Fruit fly (Drosophila melanogaster) whole organism, wandering third instar larva: Measurements from ENCODE around the gene lectin-28C.

Source experiments
- Abd-B ChIP-seq: fragments of >200 bp; optimal IDR thresholded peaks from 2 replicates; lab custom pipeline; 2017; ENCODE audit warnings: missing biosample characterization, missing genetic modification characterization
- CG32264 ChIP-seq: fragments of 200-800 bp; sonication (Bioruptor generic); optimal IDR thresholded peaks from 2 replicates; lab custom pipeline; 2016; ENCODE audit warnings: missing biosample characterization, missing genetic modification characterization
- CG9705 ChIP-seq: fragments of 200-800 bp; sonication (Bioruptor generic); optimal IDR thresholded peaks from 2 replicates; lab custom pipeline; 2018; ENCODE audit warnings: missing biosample characterization, mild to moderate bottlenecking, missing genetic modification characterization
- CrebA ChIP-seq: fragments of 200-800 bp; sonication (Bioruptor generic); optimal IDR thresholded peaks from 2 replicates; lab custom pipeline; 2016; ENCODE audit warnings: missing biosample characterization, mild to moderate bottlenecking, missing genetic modification characterization, borderline replicate concordance
- Dfd ChIP-seq: fragments of >200 bp; optimal IDR thresholded peaks from 2 replicates; lab custom pipeline; 2017; ENCODE audit warnings: missing biosample characterization, missing genetic modification characterization
- Dif ChIP-seq: fragments of 200-275, 200-300 bp; sonication (Bioruptor generic); optimal IDR thresholded peaks from 2 replicates; lab custom pipeline; 2018; ENCODE audit warnings: missing biosample characterization, missing genetic modification characterization; ENCODE audit not compliant: partially characterized antibody
- GATAd ChIP-seq: sonication (Bioruptor generic); optimal IDR thresholded peaks from 2 replicates; lab custom pipeline; 2016; ENCODE audit warnings: missing biosample characterization, missing genetic modification characterization
- HLH106 ChIP-seq: fragments of 200-800 bp; optimal IDR thresholded peaks from 3 replicates; lab custom pipeline; 2019; ENCODE audit warnings: missing biosample characterization, mild to moderate bottlenecking, missing genetic modification characterization, moderate library complexity
- Hnf4 ChIP-seq: fragments of 200-800 bp; sonication (Bioruptor generic); optimal IDR thresholded peaks from 2 replicates; lab custom pipeline; 2016; ENCODE audit warnings: missing biosample characterization, mild to moderate bottlenecking, missing genetic modification characterization
- Hr78 ChIP-seq: fragments of >200 bp; optimal IDR thresholded peaks from 2 replicates; lab custom pipeline; 2017; ENCODE audit warnings: missing biosample characterization, missing genetic modification characterization
- Hr83 ChIP-seq: fragments of 200-300 bp; sonication (Bioruptor generic); optimal IDR thresholded peaks from 2 replicates; lab custom pipeline; 2016; ENCODE audit warnings: missing biosample characterization, mild to moderate bottlenecking, missing genetic modification characterization, moderate library complexity; ENCODE audit not compliant: poor library complexity, severe bottlenecking
- Jra ChIP-seq: sonication (Bioruptor generic); optimal IDR thresholded peaks from 2 replicates; lab custom pipeline; 2016; ENCODE audit warnings: missing biosample characterization, missing genetic modification characterization
- Mio ChIP-seq: sonication (Bioruptor generic); optimal IDR thresholded peaks from 2 replicates; lab custom pipeline; 2016; ENCODE audit warnings: missing biosample characterization, missing genetic modification characterization
- Myc ChIP-seq: fragments of >200 bp; optimal IDR thresholded peaks from 2 replicates; lab custom pipeline; 2017
- N ChIP-seq: fragments of >200 bp; optimal IDR thresholded peaks from 2 replicates; lab custom pipeline; 2018; ENCODE audit warnings: missing biosample characterization, missing external identifiers, missing genetic modification characterization
- OdsH ChIP-seq: fragments of 200-800 bp; sonication (Bioruptor generic); optimal IDR thresholded peaks from 2 replicates; lab custom pipeline; 2016; ENCODE audit warnings: missing biosample characterization, mild to moderate bottlenecking, missing genetic modification characterization
- Rel ChIP-seq, 2 experiments: fragments of 200-800 bp; sonication (Bioruptor generic) in 1 of 2; optimal IDR thresholded peaks; 2 replicates in 1 of 2; 3 replicates in 1 of 2; lab custom pipeline; 2016 to 2019; ENCODE audit warnings: mild to moderate bottlenecking in 2 of 2, missing biosample characterization in 2 of 2, missing genetic modification characterization in 2 of 2, moderate library complexity in 1 of 2
- Sp1 ChIP-seq: fragments of 200-800 bp; sonication (Bioruptor generic); optimal IDR thresholded peaks from 3 replicates; lab custom pipeline; 2019; ENCODE audit warnings: missing biosample characterization, mild to moderate bottlenecking, missing genetic modification characterization, moderate library complexity
- Vsx2 ChIP-seq: fragments of 200-300, 225-300 bp; sonication (Bioruptor generic); optimal IDR thresholded peaks from 2 replicates; lab custom pipeline; 2018; ENCODE audit warnings: missing biosample characterization, missing genetic modification characterization; ENCODE audit not compliant: partially characterized antibody
- br ChIP-seq: fragments of 200-800 bp; sonication (Bioruptor generic); optimal IDR thresholded peaks from 2 replicates; lab custom pipeline; 2016; ENCODE audit warnings: missing biosample characterization, missing genetic modification characterization
- brk ChIP-seq: fragments of 200-800 bp; sonication (Bioruptor generic); optimal IDR thresholded peaks from 2 replicates; lab custom pipeline; 2016; ENCODE audit warnings: missing biosample characterization, mild to moderate bottlenecking, missing genetic modification characterization
- dl ChIP-seq, 2 experiments: fragments of 175-275, 200-275 bp in 1 of 2; fragments of 200-275 bp in 1 of 2; sonication (Bioruptor generic); optimal IDR thresholded peaks; lab custom pipeline; 2018; ENCODE audit warnings: mild to moderate bottlenecking in 2 of 2, missing biosample characterization in 2 of 2, missing genetic modification characterization in 2 of 2, moderate library complexity in 2 of 2; ENCODE audit not compliant: partially characterized antibody in 2 of 2, insufficient read depth in 1 of 2
- dmrt93B ChIP-seq: fragments of 200-800 bp; sonication (Bioruptor generic); optimal IDR thresholded peaks from 2 replicates; lab custom pipeline; 2018; ENCODE audit warnings: missing biosample characterization, mild to moderate bottlenecking, missing genetic modification characterization
- dsf ChIP-seq: sonication (Bioruptor generic); optimal IDR thresholded peaks from 2 replicates; lab custom pipeline; 2016; ENCODE audit warnings: missing biosample characterization, missing genetic modification characterization, borderline replicate concordance
- ey ChIP-seq: fragments of 200-800 bp; sonication (Bioruptor generic); optimal IDR thresholded peaks from 2 replicates; lab custom pipeline; 2016; ENCODE audit warnings: missing biosample characterization, missing genetic modification characterization
- foxo ChIP-seq, 2 experiments: fragments of 200-800 bp; sonication (Bioruptor generic); optimal IDR thresholded peaks; 2 replicates in 1 of 2; 3 replicates in 1 of 2; lab custom pipeline; 2016 to 2017; ENCODE audit warnings: missing biosample characterization in 2 of 2, missing genetic modification characterization in 2 of 2
- fru ChIP-seq: fragments of 200-800 bp; sonication (Bioruptor generic); optimal IDR thresholded peaks from 3 replicates; lab custom pipeline; 2016; ENCODE audit warnings: missing biosample characterization, mild to moderate bottlenecking, missing genetic modification characterization
- h ChIP-seq: fragments of 200-800 bp; sonication (Bioruptor generic); optimal IDR thresholded peaks from 3 replicates; lab custom pipeline; 2016; ENCODE audit warnings: missing biosample characterization, mild to moderate bottlenecking, missing genetic modification characterization
- jim ChIP-seq: fragments of 175-275, 200-325 bp; sonication (Bioruptor generic); optimal IDR thresholded peaks from 2 replicates; lab custom pipeline; 2016; ENCODE audit warnings: missing biosample characterization, mild to moderate bottlenecking, missing genetic modification characterization
- lola ChIP-seq: fragments of >200 bp; optimal IDR thresholded peaks from 2 replicates; lab custom pipeline; 2017; ENCODE audit warnings: missing biosample characterization, missing genetic modification characterization
- pan ChIP-seq: fragments of >200 bp; optimal IDR thresholded peaks from 2 replicates; lab custom pipeline; 2017
- psq ChIP-seq: fragments of 200-800 bp; sonication (Bioruptor generic); optimal IDR thresholded peaks from 3 replicates; lab custom pipeline; 2017; ENCODE audit warnings: missing biosample characterization, mild to moderate bottlenecking, missing genetic modification characterization, moderate library complexity
- rgr ChIP-seq: fragments of 200-800 bp; sonication (Bioruptor generic); optimal IDR thresholded peaks from 3 replicates; lab custom pipeline; 2016; ENCODE audit warnings: missing biosample characterization, mild to moderate bottlenecking, missing genetic modification characterization
- sage ChIP-seq: fragments of 200-800 bp; sonication (Bioruptor generic); optimal IDR thresholded peaks from 2 replicates; lab custom pipeline; 2016; ENCODE audit warnings: missing biosample characterization, mild to moderate bottlenecking, missing genetic modification characterization
- sv ChIP-seq: fragments of 200-800 bp; sonication (Bioruptor generic); optimal IDR thresholded peaks from 3 replicates; lab custom pipeline; 2016; ENCODE audit warnings: missing biosample characterization, missing genetic modification characterization
- tai ChIP-seq: sonication (Bioruptor generic); optimal IDR thresholded peaks from 2 replicates; lab custom pipeline; 2016; ENCODE audit warnings: missing biosample characterization, missing genetic modification characterization
- usp ChIP-seq: fragments of >200 bp; optimal IDR thresholded peaks from 2 replicates; lab custom pipeline; 2017; ENCODE audit warnings: missing biosample characterization, missing genetic modification characterization
- woc ChIP-seq: sonication (Bioruptor generic); optimal IDR thresholded peaks from 2 replicates; lab custom pipeline; 2016; ENCODE audit warnings: missing biosample characterization, mild to moderate bottlenecking, missing genetic modification characterization

The lectin-28C gene

dm6 chr2L:7811249-7812002, 45.5 kb upstream of the lectin-28C start, which contains the start of gene LanB1:
LanB1 (plus strand) TSS chr2L:7811438.
- TF ChIP-seq woc (GFP tag; lab: Kevin White, UChicago): no peak
- no peak for TF ChIP-seq tai (GFP tag; lab: Kevin White, UChicago)
- TF ChIP-seq dmrt93B: no peak
- TF ChIP-seq br (GFP tag; lab: Kevin White, UChicago): no peak
- no peak for TF ChIP-seq Vsx2
- TF ChIP-seq N (GFP tag; lab: Kevin White, UChicago): no peak
- TF ChIP-seq h (GFP tag; lab: Kevin White, UChicago): no peak
- TF ChIP-seq GATAd (GFP tag; lab: Kevin White, UChicago): no peak
- peak; percentile 5 for TF ChIP-seq Sp1
- TF ChIP-seq dl (GFP tag; optimal IDR thresholded peaks at IDR 0.05; lab: Kevin White, UChicago; ENCODE audit: insufficient read depth in 1 of 2, partially characterized antibody in 2 of 2): no peak
- TF ChIP-seq Dfd: no peak
- TF ChIP-seq Myc: no peak
- no peak for TF ChIP-seq sv (GFP tag; lab: Kevin White, UChicago)
- no peak for TF ChIP-seq pan
- no peak for TF ChIP-seq lola (GFP tag; lab: Kevin White, UChicago)
- no peak for TF ChIP-seq usp
- TF ChIP-seq psq: peak; percentile 88
- TF ChIP-seq CrebA (GFP tag; lab: Kevin White, UChicago): no peak
- no peak for TF ChIP-seq OdsH (GFP tag; lab: Kevin White, UChicago)
- no peak for TF ChIP-seq HLH106 (tag; lab: Kevin White, UChicago)
- no peak for TF ChIP-seq sage (GFP tag; lab: Kevin White, UChicago)
- peak; percentile 48 for TF ChIP-seq Hr83 (GFP tag; lab: Kevin White, UChicago)
- no peak for TF ChIP-seq brk (GFP tag; lab: Kevin White, UChicago)
- TF ChIP-seq fru: no peak
- TF ChIP-seq foxo (GFP tag; optimal IDR thresholded peaks at IDR 0.05; lab: Kevin White, UChicago): peak in 1 of 2 experiments; percentile 4
- TF ChIP-seq Dif (GFP tag; lab: Kevin White, UChicago): peak; percentile 36
- no peak for TF ChIP-seq rgr (GFP tag; lab: Kevin White, UChicago)
- TF ChIP-seq dsf: no peak
- no peak for TF ChIP-seq jim (GFP tag; lab: Kevin White, UChicago)
- no peak for TF ChIP-seq Jra
- no peak for TF ChIP-seq Hnf4 (GFP tag; lab: Kevin White, UChicago)
- TF ChIP-seq CG32264 (GFP tag; lab: Kevin White, UChicago): no peak
- no peak for TF ChIP-seq Hr78 (GFP tag; lab: Kevin White, UChicago)
- TF ChIP-seq ey: no peak
- TF ChIP-seq CG9705 (GFP tag; lab: Kevin White, UChicago): no peak
- TF ChIP-seq Mio (GFP tag; lab: Kevin White, UChicago): no peak
- TF ChIP-seq Abd-B (GFP tag; lab: Kevin White, UChicago): no peak
- no peak for TF ChIP-seq Rel (GFP tag; optimal IDR thresholded peaks at IDR 0.05; lab: Kevin White, UChicago)
- peak; percentile 74 for TF ChIP-seq Rel (tag; optimal IDR thresholded peaks at IDR 0.05; lab: Kevin White, UChicago)

dm6 chr2L:7812555-7813339, 44.1 kb upstream of the lectin-28C start:
- peak; percentile 0 for TF ChIP-seq fru
- TF ChIP-seq CrebA (GFP tag; lab: Kevin White, UChicago): no peak
- no peak for TF ChIP-seq tai (GFP tag; lab: Kevin White, UChicago)
- TF ChIP-seq dmrt93B: no peak
